Worm (Caenorhabditis elegans): ENCODE data around the gene metl-6.

- TF ChIP-seq nhr-76 (tag; optimal IDR thresholded peaks at IDR 0.05) (no peak), elt-3 (tag; optimal IDR thresholded peaks at IDR 0.05) (no peak), lin-39 (tag; optimal IDR thresholded peaks at IDR 0.05) (no peak)
Observed at ce11 chrIII:3927450-3927849, 5.9 kb upstream of the metl-6 start.
